Fruit fly (Drosophila melanogaster) whole organism, embryonic: ENCODE results near the gene caz.

Experiments used
- CG10209 ChIP-seq: fragments of 200-800 bp; sonication (Bioruptor generic); optimal IDR thresholded peaks from 3 replicates; lab custom pipeline; 2017; ENCODE audit warnings: missing biosample characterization, mild to moderate bottlenecking, missing genetic modification characterization, missing genetic modification reagents
- CG11504 ChIP-seq: fragments of 200-800 bp; sonication (Bioruptor generic); optimal IDR thresholded peaks from 3 replicates; lab custom pipeline; 2019; ENCODE audit warnings: missing biosample characterization, mild to moderate bottlenecking, missing genetic modification characterization, moderate library complexity
- CG11695 ChIP-seq: fragments of 200-800 bp; sonication (Bioruptor generic); IDR thresholded peaks from 3 replicates; pipeline ENCODE4 v1.3.6; 2022; ENCODE audit warnings: missing biosample characterization, missing genetic modification characterization
- CG12155 ChIP-seq: fragments of 200-800 bp; sonication (Bioruptor generic); optimal IDR thresholded peaks from 3 replicates; lab custom pipeline; 2016; ENCODE audit warnings: missing biosample characterization, missing genetic modification characterization
- CG12942 ChIP-seq: fragments of 200-800 bp; sonication (Bioruptor generic); optimal IDR thresholded peaks from 3 replicates; lab custom pipeline; 2016; ENCODE audit warnings: missing biosample characterization, missing genetic modification characterization
- CG15514 ChIP-seq: fragments of 200-800 bp; sonication (Bioruptor generic); optimal IDR thresholded peaks from 3 replicates; lab custom pipeline; 2017; ENCODE audit warnings: missing biosample characterization, missing genetic modification characterization, mild to moderate bottlenecking, moderate library complexity, missing genetic modification reagents
- CG17186 ChIP-seq: fragments of 200-800 bp; sonication (Bioruptor generic); optimal IDR thresholded peaks from 3 replicates; lab custom pipeline; 2017; ENCODE audit warnings: missing biosample characterization, missing genetic modification reagents, missing genetic modification characterization
- CG17328 ChIP-seq: fragments of 200-800 bp; sonication (Bioruptor generic); IDR thresholded peaks from 2 replicates; pipeline ENCODE4 v1.3.6; 2022; ENCODE audit warnings: missing biosample characterization, missing genetic modification characterization
- CG17359 ChIP-seq: fragments of 200-800 bp; sonication (Bioruptor generic); optimal IDR thresholded peaks from 3 replicates; lab custom pipeline; 2018; ENCODE audit warnings: missing biosample characterization, mild to moderate bottlenecking, missing genetic modification characterization, moderate library complexity
- CG2712 ChIP-seq: fragments of 200-800 bp; optimal IDR thresholded peaks from 3 replicates; lab custom pipeline; 2019; ENCODE audit warnings: missing biosample characterization, mild to moderate bottlenecking, missing genetic modification characterization, moderate library complexity
- CG33213 ChIP-seq: fragments of 200-800 bp; sonication (Bioruptor generic); optimal IDR thresholded peaks from 3 replicates; lab custom pipeline; 2016; ENCODE audit warnings: missing biosample characterization, missing genetic modification characterization
- CG34376 ChIP-seq: fragments of 200-800 bp; sonication (Bioruptor generic); optimal IDR thresholded peaks from 2 replicates; lab custom pipeline; 2018; ENCODE audit warnings: missing biosample characterization, mild to moderate bottlenecking, missing genetic modification characterization
- CG4707 ChIP-seq: fragments of 200-800 bp; sonication (Bioruptor generic); optimal IDR thresholded peaks from 2 replicates; lab custom pipeline; 2018; ENCODE audit warnings: missing biosample characterization, mild to moderate bottlenecking, missing genetic modification characterization, moderate library complexity
- CG4730 ChIP-seq: fragments of 200-800 bp; sonication (Bioruptor generic); IDR thresholded peaks from 2 replicates; pipeline ENCODE4 v1.3.6; 2022; ENCODE audit warnings: missing biosample characterization, missing genetic modification characterization
- CG7556 ChIP-seq: fragments of 200-800 bp; sonication (Bioruptor generic); optimal IDR thresholded peaks from 2 replicates; lab custom pipeline; 2017; ENCODE audit warnings: missing biosample characterization, mild to moderate bottlenecking, missing genetic modification characterization
- Dip2 ChIP-seq: fragments of 200-800 bp; sonication (Bioruptor generic); IDR thresholded peaks from 2 replicates; pipeline ENCODE4 v1.3.6; 2022; ENCODE audit warnings: missing biosample characterization, missing genetic modification characterization
- Fer2 ChIP-seq: fragments of 200-800 bp; sonication (Bioruptor generic); optimal IDR thresholded peaks from 2 replicates; lab custom pipeline; 2018; ENCODE audit warnings: missing biosample characterization, mild to moderate bottlenecking, missing genetic modification characterization, moderate library complexity
- HLH4C ChIP-seq: fragments of 200-800 bp; sonication (Bioruptor generic); IDR thresholded peaks from 3 replicates; pipeline ENCODE4 v1.3.6; 2022; ENCODE audit warnings: missing biosample characterization, missing genetic modification characterization; ENCODE audit not compliant: partially characterized antibody
- Kr ChIP-seq: fragments of 200-800 bp; sonication (Bioruptor generic); optimal IDR thresholded peaks from 2 replicates; lab custom pipeline; 2017; ENCODE audit warnings: missing biosample characterization, mild to moderate bottlenecking, missing genetic modification characterization
- MESR4 ChIP-seq: fragments of 200-800 bp; sonication (Bioruptor generic); optimal IDR thresholded peaks from 2 replicates; lab custom pipeline; 2018; ENCODE audit warnings: missing biosample characterization, mild to moderate bottlenecking, missing genetic modification characterization, moderate library complexity
- Meics ChIP-seq: fragments of 200-800 bp; sonication (Bioruptor generic); optimal IDR thresholded peaks from 2 replicates; lab custom pipeline; 2017; ENCODE audit warnings: missing biosample characterization, mild to moderate bottlenecking, missing genetic modification characterization
- Nf-YA ChIP-seq: fragments of 200-800 bp; sonication (Bioruptor generic); IDR thresholded peaks from 2 replicates; pipeline ENCODE4 v1.3.6; 2022; ENCODE audit warnings: missing biosample characterization, missing genetic modification characterization
- Nf-YB ChIP-seq: fragments of 200-800 bp; sonication (Bioruptor generic); optimal IDR thresholded peaks from 3 replicates; lab custom pipeline; 2019; ENCODE audit warnings: missing biosample characterization, mild to moderate bottlenecking, missing genetic modification characterization, moderate library complexity
- Ravus ChIP-seq: fragments of 200-800 bp; sonication (Bioruptor generic); IDR thresholded peaks from 2 replicates; pipeline ENCODE4 v1.3.6; 2022; ENCODE audit warnings: missing biosample characterization, missing genetic modification characterization
- Scr ChIP-seq: fragments of 200-800 bp; sonication (Bioruptor generic); IDR thresholded peaks from 2 replicates; pipeline ENCODE4 v1.3.6; 2022; ENCODE audit warnings: missing biosample characterization, missing genetic modification characterization; ENCODE audit not compliant: partially characterized antibody
- Sox102F ChIP-seq: fragments of 200-800 bp; sonication (Bioruptor generic); optimal IDR thresholded peaks from 2 replicates; lab custom pipeline; 2018; ENCODE audit warnings: missing biosample characterization, mild to moderate bottlenecking, missing genetic modification characterization, moderate library complexity
- TFAM ChIP-seq: fragments of 200-800 bp; sonication (Bioruptor generic); optimal IDR thresholded peaks from 2 replicates; lab custom pipeline; 2017; ENCODE audit warnings: missing biosample characterization, missing genetic modification characterization, inconsistent platforms
- Xrp1 ChIP-seq: fragments of 200-800 bp; sonication (Bioruptor generic); IDR thresholded peaks from 2 replicates; pipeline ENCODE4 v1.3.6; 2022; ENCODE audit warnings: missing biosample characterization, missing genetic modification characterization
- YL-1 ChIP-seq: fragments of 200-800 bp; sonication (Bioruptor generic); optimal IDR thresholded peaks from 3 replicates; lab custom pipeline; 2017; ENCODE audit warnings: missing biosample characterization, mild to moderate bottlenecking, missing genetic modification characterization
- amos ChIP-seq: fragments of 200-800 bp; sonication (Bioruptor generic); IDR thresholded peaks from 2 replicates; pipeline ENCODE4 v1.3.6; 2022; ENCODE audit warnings: missing biosample characterization, missing genetic modification characterization; ENCODE audit not compliant: partially characterized antibody
- ase ChIP-seq: fragments of 200-800 bp; sonication (Bioruptor generic); IDR thresholded peaks from 3 replicates; pipeline ENCODE4 v1.3.6; 2022; ENCODE audit warnings: missing biosample characterization, missing genetic modification characterization
- crol ChIP-seq: fragments of 200-800 bp; sonication (Bioruptor generic); IDR thresholded peaks from 2 replicates; pipeline ENCODE4 v1.3.6; 2022; ENCODE audit warnings: missing biosample characterization, missing genetic modification characterization
- dati ChIP-seq: fragments of 200-800 bp; sonication (Bioruptor generic); IDR thresholded peaks from 2 replicates; pipeline ENCODE4 v1.3.6; 2022; ENCODE audit warnings: missing biosample characterization, missing genetic modification characterization
- emc ChIP-seq: fragments of 200-800 bp; sonication (Bioruptor generic); optimal IDR thresholded peaks from 2 replicates; lab custom pipeline; 2016; ENCODE audit warnings: missing biosample characterization, missing genetic modification characterization
- ems ChIP-seq: fragments of 200-800 bp; sonication (Bioruptor generic); optimal IDR thresholded peaks from 3 replicates; lab custom pipeline; 2016; ENCODE audit warnings: missing biosample characterization, missing genetic modification characterization
- fu2 ChIP-seq: fragments of 200-800 bp; sonication (Bioruptor generic); optimal IDR thresholded peaks from 2 replicates; lab custom pipeline; 2016; ENCODE audit warnings: missing biosample characterization, missing genetic modification characterization
- gem ChIP-seq: fragments of 200-800 bp; sonication (Bioruptor generic); optimal IDR thresholded peaks from 2 replicates; lab custom pipeline; 2019; ENCODE audit warnings: missing biosample characterization, mild to moderate bottlenecking, missing genetic modification characterization, moderate library complexity
- her ChIP-seq: fragments of 200-800 bp; sonication (Bioruptor generic); optimal IDR thresholded peaks from 2 replicates; lab custom pipeline; 2016; ENCODE audit warnings: missing biosample characterization, missing genetic modification characterization
- hkb ChIP-seq, 2 experiments: fragments of 200-800 bp in 1 of 2; fragments of >200 bp in 1 of 2; sonication (Bioruptor generic) in 1 of 2; IDR thresholded peaks in 1 of 2; optimal IDR thresholded peaks in 1 of 2; 2 replicates each; pipeline versions ENCODE4 v1.3.6 to Lab custom; 2017 to 2022; ENCODE audit warnings: missing biosample characterization in 1 of 2, missing genetic modification characterization in 1 of 2
- lmd ChIP-seq: fragments of 200-800 bp; sonication (Bioruptor generic); IDR thresholded peaks from 2 replicates; pipeline ENCODE4 v1.3.6; 2022; ENCODE audit warnings: missing biosample characterization, missing genetic modification characterization
- luna ChIP-seq: fragments of 200-800 bp; sonication (Bioruptor generic); optimal IDR thresholded peaks from 2 replicates; lab custom pipeline; 2016; ENCODE audit warnings: missing biosample characterization, missing genetic modification characterization
- onecut ChIP-seq: fragments of 200-800 bp; sonication (Bioruptor generic); IDR thresholded peaks from 2 replicates; pipeline ENCODE4 v1.3.6; 2022; ENCODE audit warnings: missing biosample characterization, missing genetic modification characterization
- peb ChIP-seq: fragments of 200-800 bp; sonication (Bioruptor generic); IDR thresholded peaks from 2 replicates; pipeline ENCODE4 v1.3.6; 2022; ENCODE audit warnings: missing biosample characterization, missing genetic modification characterization
- pnt ChIP-seq: fragments of 200-800 bp; sonication (Bioruptor generic); optimal IDR thresholded peaks from 3 replicates; lab custom pipeline; 2016; ENCODE audit warnings: missing biosample characterization, missing genetic modification characterization
- prd ChIP-seq, 3 experiments: fragments of >200 bp in 2 of 3; fragments of 200-800 bp in 1 of 3; sonication (Bioruptor generic) in 1 of 3; optimal IDR thresholded peaks in 2 of 3; IDR thresholded peaks in 1 of 3; 2 replicates in 2 of 3; 3 replicates in 1 of 3; pipeline versions ENCODE4 v1.3.6 to Lab custom; 2017 to 2022; ENCODE audit warnings: missing biosample characterization in 1 of 3, missing genetic modification characterization in 1 of 3
- pum ChIP-seq: fragments of 200-800 bp; sonication (Bioruptor generic); optimal IDR thresholded peaks from 2 replicates; lab custom pipeline; 2016; ENCODE audit warnings: missing biosample characterization, missing genetic modification characterization
- ranshi ChIP-seq: fragments of 200-800 bp; sonication (Bioruptor generic); IDR thresholded peaks from 2 replicates; pipeline ENCODE4 v1.3.6; 2022; ENCODE audit warnings: missing biosample characterization, missing genetic modification characterization
- tgo ChIP-seq: fragments of 200-800 bp; sonication (Bioruptor generic); IDR thresholded peaks from 3 replicates; pipeline ENCODE4 v1.3.6; 2022; ENCODE audit warnings: missing biosample characterization, missing genetic modification characterization
- zfh1 ChIP-seq: fragments of 200-800 bp; sonication (Bioruptor generic); IDR thresholded peaks from 3 replicates; pipeline ENCODE4 v1.3.6; 2022; ENCODE audit warnings: missing biosample characterization, missing genetic modification characterization

The caz gene

dm6 chrX:16335107-16335642 lies 46.6 kb downstream of the caz start (continued):
- TF ChIP-seq CG12942 (GFP tag; lab: Kevin White, UChicago), result peak; percentile 46
- no peak for TF ChIP-seq CG11504 (tag; lab: Kevin White, UChicago)
- peak; percentile 59 for TF ChIP-seq CG4730
- peak; percentile 43; the same call in 1 of the 2 replicates for TF ChIP-seq amos
- peak; percentile 71 for TF ChIP-seq ems
- peak; percentile 66 for TF ChIP-seq CG10209 (GFP tag; lab: Kevin White, UChicago)
- peak; percentile 77 for TF ChIP-seq CG17359 (tag; lab: Kevin White, UChicago)
- peak; percentile 78 for TF ChIP-seq zfh1
- peak; percentile 57 for TF ChIP-seq CG2712 (tag; lab: Kevin White, UChicago)
- TF ChIP-seq hkb (optimal IDR thresholded peaks at IDR 0.05; lab: Kevin White, UChicago), result no peak
- TF ChIP-seq hkb (GFP tag; IDR thresholded peaks at IDR 0.05; lab: Robert Waterston, UW), result peak; percentile 88
- TF ChIP-seq dati (GFP tag; lab: Robert Waterston, UW), result no peak
- TF ChIP-seq peb, result peak; percentile 32; the same call in 1 of the 2 replicates
- TF ChIP-seq CG4707 (GFP tag; lab: Kevin White, UChicago), result peak; percentile 14
- peak; percentile 77 for TF ChIP-seq Sox102F (GFP tag; lab: Kevin White, UChicago)
- TF ChIP-seq Scr (GFP tag; lab: Robert Waterston, UW), result 0 out of 2 replicates have a peak, but pooled peaks have one; percentile 18
- peak; percentile 75 for TF ChIP-seq ase
- TF ChIP-seq emc (GFP tag; lab: Kevin White, UChicago), result no peak
- TF ChIP-seq prd (optimal IDR thresholded peaks at IDR 0.05; lab: Kevin White, UChicago), result no peak
- TF ChIP-seq prd (GFP tag; IDR thresholded peaks at IDR 0.05; lab: Robert Waterston, UW), result peak; percentile 78
- no peak for TF ChIP-seq TFAM (GFP tag; lab: Kevin White, UChicago)
- peak; percentile 60 for TF ChIP-seq fu2
- TF ChIP-seq Dip2 (GFP tag; lab: Robert Waterston, UW), result no peak
- TF ChIP-seq CG12155, result peak; percentile 98
- TF ChIP-seq CG15514 (GFP tag; lab: Kevin White, UChicago), result peak; percentile 99
- peak; percentile 73 for TF ChIP-seq tgo (GFP tag; lab: Robert Waterston, UW)
- peak; percentile 72 for TF ChIP-seq lmd (GFP tag; lab: Robert Waterston, UW)
- peak; percentile 17 for TF ChIP-seq MESR4 (GFP tag; lab: Kevin White, UChicago)
- TF ChIP-seq CG11695 (GFP tag; lab: Robert Waterston, UW), result peak; percentile 76; the same call in 2 of the 3 replicates
- TF ChIP-seq Ravus (GFP tag; lab: Robert Waterston, UW), result peak; percentile 49; the same call in 1 of the 2 replicates
- no peak for TF ChIP-seq Kr
- peak; percentile 78 for TF ChIP-seq CG17328 (GFP tag; lab: Robert Waterston, UW)
- TF ChIP-seq Nf-YB (GFP tag; lab: Kevin White, UChicago), result peak; percentile 59
- TF ChIP-seq CG34376 (GFP tag; lab: Kevin White, UChicago), result peak; percentile 60
- TF ChIP-seq her (GFP tag; lab: Kevin White, UChicago), result peak; percentile 60
- peak; percentile 78 for TF ChIP-seq Meics (GFP tag; lab: Kevin White, UChicago)
- no peak for TF ChIP-seq crol (GFP tag; lab: Robert Waterston, UW)
- peak; percentile 68 for TF ChIP-seq CG7556 (GFP tag; lab: Kevin White, UChicago)
- TF ChIP-seq pum, result peak; percentile 58
- TF ChIP-seq CG17186 (GFP tag; lab: Kevin White, UChicago), result no peak
- no peak for TF ChIP-seq HLH4C (GFP tag; lab: Robert Waterston, UW)
- peak; percentile 62; the same call in 1 of the 2 replicates for TF ChIP-seq ranshi (GFP tag; lab: Robert Waterston, UW)
- peak; percentile 81 for TF ChIP-seq Xrp1
- peak; percentile 59 for TF ChIP-seq Fer2 (tag; lab: Kevin White, UChicago)
- TF ChIP-seq Nf-YA (GFP tag; lab: Robert Waterston, UW), result peak; percentile 54; the same call in 1 of the 2 replicates
- peak; percentile 71 for TF ChIP-seq gem (tag; lab: Kevin White, UChicago)
- TF ChIP-seq YL-1 (GFP tag; lab: Kevin White, UChicago), result no peak
- TF ChIP-seq luna (GFP tag; lab: Kevin White, UChicago), result peak; percentile 30
- peak; percentile 58 for TF ChIP-seq onecut (GFP tag; lab: Robert Waterston, UW)
- peak; percentile 43 for TF ChIP-seq pnt
- TF ChIP-seq CG33213 (GFP tag; lab: Kevin White, UChicago), result peak; percentile 62
